Fruit fly (Drosophila melanogaster) whole organism, embryonic: ENCODE measurements around the gene CG31883.

Experiments used
- Awh ChIP-seq: fragments of 200-800 bp; sonication (Bioruptor generic); IDR thresholded peaks from 2 replicates; pipeline ENCODE4, ENCODE4 v1.3.6; 2022; ENCODE audit warnings: missing biosample characterization, missing genetic modification characterization
- BEAF-32 ChIP-seq: fragments of 200-800 bp; sonication (Bioruptor generic); optimal IDR thresholded peaks from 3 replicates; lab custom pipeline; 2017; ENCODE audit warnings: missing biosample characterization, missing genetic modification characterization, mild to moderate bottlenecking, moderate library complexity, missing genetic modification reagents
- Blimp-1 ChIP-seq: fragments of 200-800 bp; sonication (Bioruptor generic); optimal IDR thresholded peaks from 3 replicates; lab custom pipeline; 2018; ENCODE audit warnings: missing biosample characterization, missing genetic modification characterization, mild to moderate bottlenecking, moderate library complexity, missing genetic modification reagents
- CG10654 ChIP-seq: fragments of 200-800 bp; sonication (Bioruptor generic); optimal IDR thresholded peaks from 2 replicates; lab custom pipeline; 2016; ENCODE audit warnings: missing biosample characterization, missing genetic modification characterization
- CG11696 ChIP-seq: fragments of 200-800 bp; sonication (Bioruptor generic); IDR thresholded peaks from 2 replicates; pipeline ENCODE4 v1.3.6; 2022; ENCODE audit warnings: missing biosample characterization, missing genetic modification characterization
- CG12071 ChIP-seq: fragments of 200-800 bp; sonication (Bioruptor generic); optimal IDR thresholded peaks from 3 replicates; lab custom pipeline; 2018; ENCODE audit warnings: missing biosample characterization, mild to moderate bottlenecking, missing genetic modification characterization
- CG12942 ChIP-seq: fragments of 200-800 bp; sonication (Bioruptor generic); optimal IDR thresholded peaks from 3 replicates; lab custom pipeline; 2016; ENCODE audit warnings: missing biosample characterization, missing genetic modification characterization
- CG13123 ChIP-seq: fragments of 200-800 bp; sonication (Bioruptor generic); optimal IDR thresholded peaks from 2 replicates; lab custom pipeline; 2016; ENCODE audit warnings: missing biosample characterization, missing genetic modification characterization
- CG14014 ChIP-seq: fragments of 200-800 bp; sonication (Bioruptor generic); IDR thresholded peaks from 2 replicates; pipeline ENCODE4 v1.3.6; 2022; ENCODE audit warnings: missing biosample characterization, missing genetic modification characterization
- CG14710 ChIP-seq: fragments of 200-800 bp; sonication (Bioruptor generic); optimal IDR thresholded peaks from 3 replicates; lab custom pipeline; 2019; ENCODE audit warnings: missing biosample characterization, mild to moderate bottlenecking, missing genetic modification characterization, moderate library complexity
- CG16813 ChIP-seq: fragments of 200-800 bp; sonication (Bioruptor generic); IDR thresholded peaks from 3 replicates; pipeline ENCODE4 v1.3.6; 2022; ENCODE audit warnings: missing biosample characterization, missing genetic modification characterization; ENCODE audit not compliant: partially characterized antibody
- CG18011 ChIP-seq: fragments of 200-800 bp; sonication (Bioruptor generic); optimal IDR thresholded peaks from 2 replicates; lab custom pipeline; 2017; ENCODE audit warnings: missing biosample characterization, missing genetic modification characterization, mild to moderate bottlenecking, moderate library complexity, missing genotype
- CG18619 ChIP-seq: fragments of 200-800 bp; sonication (Bioruptor generic); optimal IDR thresholded peaks from 3 replicates; lab custom pipeline; 2017; ENCODE audit warnings: missing biosample characterization, mild to moderate bottlenecking, missing genetic modification characterization
- CG2712 ChIP-seq: fragments of 200-800 bp; optimal IDR thresholded peaks from 3 replicates; lab custom pipeline; 2019; ENCODE audit warnings: missing biosample characterization, mild to moderate bottlenecking, missing genetic modification characterization, moderate library complexity
- CG2875 ChIP-seq: fragments of 200-800 bp; sonication (Bioruptor generic); optimal IDR thresholded peaks from 2 replicates; lab custom pipeline; 2017; ENCODE audit warnings: missing biosample characterization, mild to moderate bottlenecking, missing genetic modification characterization, missing genetic modification reagents
- CG2889 ChIP-seq: fragments of 200-800 bp; sonication (Bioruptor generic); IDR thresholded peaks from 3 replicates; pipeline ENCODE4 v1.3.6; 2022; ENCODE audit warnings: missing biosample characterization, missing genetic modification characterization
- CG31441 ChIP-seq: fragments of 200-800 bp; sonication (Bioruptor generic); IDR thresholded peaks from 2 replicates; pipeline ENCODE4 v1.3.6; 2022; ENCODE audit warnings: missing biosample characterization, missing genetic modification characterization
- CG34376 ChIP-seq: fragments of 200-800 bp; sonication (Bioruptor generic); optimal IDR thresholded peaks from 2 replicates; lab custom pipeline; 2018; ENCODE audit warnings: missing biosample characterization, mild to moderate bottlenecking, missing genetic modification characterization
- CG3847 ChIP-seq: fragments of 200-800 bp; sonication (Bioruptor generic); IDR thresholded peaks from 2 replicates; pipeline ENCODE4 v1.3.6; 2022; ENCODE audit warnings: missing biosample characterization, missing genetic modification characterization
- CG5953 ChIP-seq: fragments of 200-800 bp; sonication (Bioruptor generic); IDR thresholded peaks from 2 replicates; pipeline ENCODE4 v1.3.6; 2022; ENCODE audit warnings: missing biosample characterization, missing genetic modification characterization
- CG6791 ChIP-seq: fragments of 200-800 bp; sonication (Bioruptor generic); IDR thresholded peaks from 3 replicates; pipeline ENCODE4 v1.3.6; 2022; ENCODE audit warnings: missing biosample characterization, missing genetic modification characterization; ENCODE audit not compliant: partially characterized antibody
- CG7839 ChIP-seq: fragments of 200-800 bp; sonication (Bioruptor generic); optimal IDR thresholded peaks from 3 replicates; lab custom pipeline; 2018; ENCODE audit warnings: missing biosample characterization, mild to moderate bottlenecking, missing genetic modification characterization, moderate library complexity
- CG7963 ChIP-seq: fragments of 200-800 bp; sonication (Bioruptor generic); IDR thresholded peaks from 3 replicates; pipeline ENCODE4 v1.3.6; 2022; ENCODE audit warnings: missing biosample characterization, missing genetic modification characterization; ENCODE audit not compliant: partially characterized antibody
- CG9437 ChIP-seq: fragments of 200-800 bp; sonication (Bioruptor generic); optimal IDR thresholded peaks from 2 replicates; lab custom pipeline; 2018; ENCODE audit warnings: missing biosample characterization, mild to moderate bottlenecking, missing genetic modification characterization
- CG9932 ChIP-seq: fragments of 200-800 bp; sonication (Bioruptor generic); IDR thresholded peaks from 2 replicates; pipeline ENCODE4 v1.3.6; 2022; ENCODE audit warnings: missing biosample characterization, missing genetic modification characterization
- CrebB ChIP-seq: fragments of 200-800 bp; sonication (Bioruptor generic); optimal IDR thresholded peaks from 3 replicates; lab custom pipeline; 2018; ENCODE audit warnings: missing biosample characterization, mild to moderate bottlenecking, missing genetic modification characterization
- Deaf1 ChIP-seq: fragments of 200-800 bp; optimal IDR thresholded peaks from 3 replicates; lab custom pipeline; 2019; ENCODE audit warnings: missing biosample characterization, mild to moderate bottlenecking, missing genetic modification characterization, moderate library complexity
- Dip2 ChIP-seq: fragments of 200-800 bp; sonication (Bioruptor generic); IDR thresholded peaks from 2 replicates; pipeline ENCODE4 v1.3.6; 2022; ENCODE audit warnings: missing biosample characterization, missing genetic modification characterization
- Fer3 ChIP-seq: fragments of 200-800 bp; sonication (Bioruptor generic); optimal IDR thresholded peaks from 2 replicates; lab custom pipeline; 2018; ENCODE audit warnings: missing biosample characterization, mild to moderate bottlenecking, missing genetic modification characterization, moderate library complexity
- GATAe ChIP-seq: fragments of 200-800 bp; sonication (Bioruptor generic); conservative IDR thresholded peaks from 2 replicates; pipeline ENCODE4 v1.3.6; 2022; ENCODE audit warnings: missing biosample characterization, missing genetic modification characterization
- MESR4 ChIP-seq: fragments of 200-800 bp; sonication (Bioruptor generic); optimal IDR thresholded peaks from 2 replicates; lab custom pipeline; 2018; ENCODE audit warnings: missing biosample characterization, mild to moderate bottlenecking, missing genetic modification characterization, moderate library complexity
- Mad ChIP-seq: fragments of 200-800 bp; sonication (Bioruptor generic); optimal IDR thresholded peaks from 2 replicates; lab custom pipeline; 2016; ENCODE audit warnings: missing biosample characterization, missing genetic modification characterization
- Med ChIP-seq: fragments of 200-800 bp; sonication (Bioruptor generic); peaks from one replicate; lab custom pipeline; 2016; ENCODE audit warnings: missing biosample characterization, missing genetic modification characterization, mild to moderate bottlenecking, inconsistent platforms, moderate library complexity
- Opbp ChIP-seq: fragments of 200-800 bp; sonication (Bioruptor generic); IDR thresholded peaks from 3 replicates; pipeline ENCODE4 v1.3.6; 2022; ENCODE audit warnings: missing biosample characterization, missing genetic modification characterization; ENCODE audit not compliant: partially characterized antibody
- Sin3A ChIP-seq: fragments of >200 bp; optimal IDR thresholded peaks from 2 replicates; lab custom pipeline; 2018
- Six4 ChIP-seq: fragments of 200-800 bp; sonication (Bioruptor generic); optimal IDR thresholded peaks from 2 replicates; lab custom pipeline; 2016; ENCODE audit warnings: missing biosample characterization, missing genetic modification characterization
- Sox100B ChIP-seq: fragments of 200-800 bp; sonication (Bioruptor generic); optimal IDR thresholded peaks from 3 replicates; lab custom pipeline; 2018; ENCODE audit warnings: missing biosample characterization, mild to moderate bottlenecking, missing genetic modification characterization
- Sry-β ChIP-seq: fragments of 200-800 bp; sonication (Bioruptor generic); optimal IDR thresholded peaks from 2 replicates; lab custom pipeline; 2018; ENCODE audit warnings: missing biosample characterization, mild to moderate bottlenecking, missing genetic modification characterization, moderate library complexity
- Sry-δ ChIP-seq: fragments of 200-800 bp; sonication (Bioruptor generic); optimal IDR thresholded peaks from 2 replicates; lab custom pipeline; 2016; ENCODE audit warnings: missing biosample characterization, missing genetic modification characterization
- Vsx1 ChIP-seq: fragments of 200-800 bp; sonication (Bioruptor generic); optimal IDR thresholded peaks from 2 replicates; lab custom pipeline; 2017; ENCODE audit warnings: missing biosample characterization, mild to moderate bottlenecking, missing genetic modification characterization, missing genetic modification reagents
- btn ChIP-seq: fragments of 200-800 bp; sonication (Bioruptor generic); optimal IDR thresholded peaks from 2 replicates; lab custom pipeline; 2016; ENCODE audit warnings: missing biosample characterization, missing genetic modification characterization
- ewg ChIP-seq: fragments of 200-800 bp; sonication (Bioruptor generic); optimal IDR thresholded peaks from 3 replicates; lab custom pipeline; 2017; ENCODE audit warnings: mild to moderate bottlenecking, missing biosample characterization, missing genetic modification reagents, missing genetic modification characterization
- gfzf ChIP-seq: fragments of 200-800 bp; sonication (Bioruptor generic); optimal IDR thresholded peaks from 2 replicates; lab custom pipeline; 2016; ENCODE audit warnings: missing biosample characterization, mild to moderate bottlenecking, missing genetic modification characterization, moderate library complexity
- gt ChIP-seq: fragments of 200-800 bp; sonication (Bioruptor generic); IDR thresholded peaks from 2 replicates; pipeline ENCODE4 v1.3.6; 2022; ENCODE audit warnings: missing biosample characterization, missing genetic modification characterization
- odd ChIP-seq: fragments of 200-800 bp; sonication (Bioruptor generic); optimal IDR thresholded peaks from 2 replicates; lab custom pipeline; 2017; ENCODE audit warnings: missing biosample characterization, mild to moderate bottlenecking, missing genetic modification characterization
- onecut ChIP-seq: fragments of 200-800 bp; sonication (Bioruptor generic); IDR thresholded peaks from 2 replicates; pipeline ENCODE4 v1.3.6; 2022; ENCODE audit warnings: missing biosample characterization, missing genetic modification characterization
- pb ChIP-seq: fragments of 200-800 bp; sonication (Bioruptor generic); optimal IDR thresholded peaks from 3 replicates; lab custom pipeline; 2016; ENCODE audit warnings: missing biosample characterization, missing genetic modification characterization
- pzg ChIP-seq: fragments of 200-800 bp; sonication (Bioruptor generic); optimal IDR thresholded peaks from 3 replicates; lab custom pipeline; 2018; ENCODE audit warnings: missing biosample characterization, mild to moderate bottlenecking, missing genetic modification characterization, moderate library complexity
- row ChIP-seq: fragments of 200-800 bp; sonication (Bioruptor generic); IDR thresholded peaks from 3 replicates; pipeline ENCODE4 v1.3.6; 2022; ENCODE audit warnings: missing biosample characterization, missing genetic modification characterization
- sisA ChIP-seq: fragments of 200-800 bp; sonication (Bioruptor generic); IDR thresholded peaks from 2 replicates; pipeline ENCODE4 v1.3.6; 2022; ENCODE audit warnings: missing biosample characterization, missing genetic modification characterization
- sna ChIP-seq: fragments of 200-800 bp; sonication (Bioruptor generic); IDR thresholded peaks from 2 replicates; pipeline ENCODE4 v1.3.6; 2022; ENCODE audit warnings: missing biosample characterization, missing genetic modification characterization; ENCODE audit not compliant: partially characterized antibody
- tap ChIP-seq: fragments of 200-800 bp; optimal IDR thresholded peaks from 3 replicates; lab custom pipeline; 2019; ENCODE audit warnings: missing biosample characterization, mild to moderate bottlenecking, missing genetic modification characterization, moderate library complexity
- zen ChIP-seq: fragments of 200-800 bp; sonication (Bioruptor generic); optimal IDR thresholded peaks from 3 replicates; lab custom pipeline; 2018; ENCODE audit warnings: missing biosample characterization, mild to moderate bottlenecking, missing genetic modification characterization, moderate library complexity

The CG31883 gene

DNA sequence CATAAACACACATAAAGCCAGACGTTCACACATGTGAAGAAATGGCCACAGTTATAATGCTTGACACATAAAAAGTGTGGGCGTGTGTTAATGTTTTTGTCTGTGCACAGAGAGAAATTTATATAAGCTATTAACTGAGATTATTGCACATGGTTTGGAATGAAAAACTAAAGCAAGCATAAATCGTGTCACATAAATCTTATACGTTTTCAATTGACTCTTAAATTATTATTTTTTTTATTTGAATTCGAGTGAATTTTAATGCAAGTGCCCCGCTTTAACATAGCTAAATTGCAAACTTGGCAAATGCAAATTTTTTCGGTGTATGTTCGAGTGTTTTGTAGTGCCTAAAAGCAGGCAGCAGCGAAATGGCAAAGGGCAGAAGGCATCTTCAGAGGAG lies 40.8 kb upstream of the CG31883 start (continued):
- TF ChIP-seq row (GFP tag; lab: Robert Waterston, UW) (peak; percentile 33; the same call in 2 of the 3 replicates), tap (no peak), onecut (GFP tag; lab: Robert Waterston, UW) (no peak), odd (GFP tag; lab: Kevin White, UChicago) (no peak), Dip2 (GFP tag; lab: Robert Waterston, UW) (no peak), CG7839 (tag; lab: Kevin White, UChicago) (peak; percentile 11), sisA (GFP tag; lab: Robert Waterston, UW) (no peak), CG16813 (GFP tag; lab: Robert Waterston, UW) (no peak), CG11696 (GFP tag; lab: Robert Waterston, UW) (no peak), CG18619 (GFP tag; lab: Kevin White, UChicago) (no peak), pzg (GFP tag; lab: Kevin White, UChicago) (no peak), CG2712 (peak; percentile 16), CG9437 (GFP tag; lab: Kevin White, UChicago) (no peak), Awh (GFP tag; lab: Robert Waterston, UW) (no peak), CG2889 (no peak), Med (GFP tag; lab: Kevin White, UChicago) (peak; percentile 54), zen (tag; lab: Kevin White, UChicago) (peak; percentile 3), Sry-β (no peak), CG34376 (GFP tag; lab: Kevin White, UChicago) (no peak), Sry-δ (no peak), ewg (GFP tag; lab: Kevin White, UChicago) (no peak), Mad (GFP tag; lab: Kevin White, UChicago) (no peak), CG5953 (GFP tag; lab: Robert Waterston, UW) (no peak), Opbp (GFP tag; lab: Robert Waterston, UW) (no peak), CG7963 (GFP tag; lab: Robert Waterston, UW) (no peak), pb (GFP tag; lab: Kevin White, UChicago) (no peak), CG13123 (GFP tag; lab: Kevin White, UChicago) (no peak), CG14014 (GFP tag; lab: Robert Waterston, UW) (no peak), CG10654 (GFP tag; lab: Kevin White, UChicago) (no peak), MESR4 (GFP tag; lab: Kevin White, UChicago) (no peak), CrebB (tag; lab: Kevin White, UChicago) (no peak), gt (GFP tag; lab: Robert Waterston, UW) (no peak), CG31441 (GFP tag; lab: Robert Waterston, UW) (0 out of 2 replicates have a peak, but pooled peaks have one; percentile 9), CG3847 (no peak), Blimp-1 (no peak), Sox100B (no peak), CG9932 (GFP tag; lab: Robert Waterston, UW) (no peak), CG14710 (tag; lab: Kevin White, UChicago) (no peak)

DNA sequence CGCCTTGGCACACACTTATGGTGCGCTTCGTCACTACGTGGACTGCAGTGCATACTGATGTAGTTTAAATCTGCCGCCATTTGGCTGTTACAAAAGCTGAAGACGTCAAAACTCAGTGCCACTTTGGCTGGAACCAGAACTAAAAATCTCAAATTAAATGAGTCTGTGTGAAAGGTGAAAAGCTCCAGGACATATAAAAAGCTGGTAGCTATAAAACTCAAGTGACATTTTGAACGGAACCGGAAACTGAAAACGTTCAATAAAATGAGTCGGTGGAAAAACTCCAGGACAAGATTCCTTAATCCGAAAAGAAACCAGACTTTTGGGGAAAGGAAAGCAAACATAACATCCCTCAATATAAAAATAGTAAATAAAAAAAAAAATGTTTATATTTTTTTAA lies 37.5 kb upstream of the CG31883 start:
- TF ChIP-seq BEAF-32 (GFP tag; lab: Kevin White, UChicago) (no peak), CG12942 (GFP tag; lab: Kevin White, UChicago) (no peak), Six4 (no peak), CG12071 (GFP tag; lab: Kevin White, UChicago) (peak; percentile 75), Vsx1 (GFP tag; lab: Kevin White, UChicago) (no peak), Fer3 (tag; lab: Kevin White, UChicago) (peak; percentile 70), GATAe (GFP tag; lab: Robert Waterston, UW) (no peak), Sin3A (no peak), btn (no peak), gfzf (GFP tag; lab: Kevin White, UChicago) (no peak), sna (no peak), CG6791 (GFP tag; lab: Robert Waterston, UW) (no peak), CG2875 (GFP tag; lab: Kevin White, UChicago) (no peak), Deaf1 (tag; lab: Kevin White, UChicago) (peak; percentile 8), CG18011 (GFP tag; lab: Kevin White, UChicago) (peak; percentile 95)
